Worm (Caenorhabditis elegans) whole organism, L3 larva: Measurements from ENCODE around the gene cct-6.

Experiments
- R02D3.7 ChIP-seq: fragments of 150-350 bp; optimal IDR thresholded peaks from 2 replicates; lab custom pipeline; 2014; ENCODE audit warnings: missing biosample characterization, missing genetic modification characterization
- ZK546.5 ChIP-seq: sonication (generic microtip); optimal IDR thresholded peaks from 2 replicates; lab custom pipeline; 2017; ENCODE audit warnings: missing biosample characterization, missing genetic modification characterization
- elt-2 ChIP-seq: sonication (generic microtip); optimal IDR thresholded peaks from 2 replicates; lab custom pipeline; 2016; ENCODE audit warnings: missing genetic modification reagents, mild to moderate bottlenecking, missing genetic modification characterization, missing compliant biosample characterization
- elt-3 ChIP-seq, 3 experiments: fragments of 150-350 bp in 1 of 3; sonication (generic microtip) in 2 of 3; optimal IDR thresholded peaks; 2 replicates in 2 of 3; 4 replicates in 1 of 3; lab custom pipeline; 2014 to 2017; ENCODE audit warnings: missing biosample characterization in 3 of 3, missing genetic modification characterization in 3 of 3
- lin-15B ChIP-seq: fragments of 150-350 bp; optimal IDR thresholded peaks from 2 replicates; lab custom pipeline; 2014; ENCODE audit warnings: missing biosample characterization, missing genetic modification characterization
- nhr-11 ChIP-seq: fragments of 150-350 bp; optimal IDR thresholded peaks from 2 replicates; lab custom pipeline; 2014; ENCODE audit warnings: missing biosample characterization, missing genetic modification characterization
- nhr-76 ChIP-seq: fragments of 150-350 bp; sonication (generic microtip); optimal IDR thresholded peaks from 5 replicates; lab custom pipeline; 2014; ENCODE audit warnings: missing biosample characterization, missing genetic modification characterization
- pha-4 ChIP-seq: fragments of 150-350 bp; optimal IDR thresholded peaks from 2 replicates; lab custom pipeline; 2014; ENCODE audit warnings: missing biosample characterization, missing genetic modification reagents, missing genetic modification characterization
- skn-1 ChIP-seq: fragments of 150-350 bp; optimal IDR thresholded peaks from 2 replicates; lab custom pipeline; 2014; ENCODE audit warnings: missing biosample characterization, missing genetic modification characterization
- snpc-4 ChIP-seq: fragments of 150-350 bp; optimal IDR thresholded peaks from 2 replicates; lab custom pipeline; 2014; ENCODE audit warnings: missing biosample characterization, missing genetic modification characterization
- tbx-2 ChIP-seq: sonication (generic microtip); optimal IDR thresholded peaks from 2 replicates; lab custom pipeline; 2016; ENCODE audit warnings: mild to moderate bottlenecking, missing genetic modification characterization, missing compliant biosample characterization
- unc-62 ChIP-seq: fragments of 150-350 bp; sonication (generic microtip); optimal IDR thresholded peaks from 4 replicates; lab custom pipeline; 2014; ENCODE audit warnings: missing biosample characterization, missing genetic modification reagents, missing genetic modification characterization
- zag-1 ChIP-seq: fragments of 150-350 bp; optimal IDR thresholded peaks from 2 replicates; lab custom pipeline; 2014; ENCODE audit warnings: missing biosample characterization, missing genetic modification characterization
- ztf-11 ChIP-seq: fragments of 150-350 bp; optimal IDR thresholded peaks from 2 replicates; lab custom pipeline; 2014; ENCODE audit warnings: missing biosample characterization, missing genetic modification characterization

DNA sequence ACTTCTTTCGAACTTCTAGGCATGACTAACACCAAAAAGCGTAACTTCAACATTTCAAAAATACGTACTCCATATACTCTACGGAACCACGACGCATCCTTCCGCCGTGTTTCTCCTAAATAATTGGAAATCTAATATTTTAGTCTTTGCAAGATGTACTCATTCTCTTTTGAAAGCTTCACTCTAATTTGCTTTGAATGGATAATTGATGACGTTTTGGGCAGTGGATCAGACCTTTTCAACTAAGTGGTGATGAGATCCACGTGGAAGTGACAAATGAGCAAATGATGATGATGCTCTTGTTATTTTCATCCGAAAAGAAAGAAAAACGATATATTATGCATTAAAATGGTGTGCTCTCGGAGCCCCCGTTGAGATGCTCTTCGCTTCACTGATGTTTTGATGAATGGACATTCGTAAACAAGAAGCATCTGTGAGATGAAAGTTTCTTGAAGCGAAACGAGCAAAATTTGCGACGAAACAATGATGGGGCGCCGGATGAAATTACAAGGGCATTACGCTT lies 31.0 kb downstream of the cct-6 start:
- no peak for TF ChIP-seq zag-1 (tag; lab: Kevin White, UChicago)
- TF ChIP-seq nhr-11 (tag; lab: Kevin White, UChicago): no peak
- TF ChIP-seq ztf-11 (tag; lab: Kevin White, UChicago): no peak
- TF ChIP-seq unc-62: no peak
- no peak for TF ChIP-seq lin-15B (tag; lab: Kevin White, UChicago)
- TF ChIP-seq R02D3.7: no peak
- TF ChIP-seq elt-3 (tag; optimal IDR thresholded peaks at IDR 0.05; lab: Kevin White, UChicago): no peak
- TF ChIP-seq tbx-2 (tag; lab: Kevin White, UChicago): no peak
- TF ChIP-seq nhr-76 (tag; lab: Kevin White, UChicago): no peak
- TF ChIP-seq ZK546.5 (tag; lab: Kevin White, UChicago): no peak
- no peak for TF ChIP-seq snpc-4 (tag; lab: Kevin White, UChicago)
- no peak for TF ChIP-seq elt-2 (tag; lab: Kevin White, UChicago)
- no peak for TF ChIP-seq skn-1 (tag; lab: Kevin White, UChicago)
- TF ChIP-seq pha-4 (tag; lab: Kevin White, UChicago): no peak
